Worm (Caenorhabditis elegans) whole organism, L2 larva: ENCODE data around the gene W02A2.8.
A peak's percentile ranks its signal among the peaks of the same experiment; 100 is the strongest.

Experiments used
- C34F6.9 ChIP-seq: fragments of 150-350 bp; optimal IDR thresholded peaks from 2 replicates; lab custom pipeline; 2014; ENCODE audit warnings: missing biosample characterization, missing genetic modification characterization
- F13H6.1 ChIP-seq: sonication (generic microtip); optimal IDR thresholded peaks from 2 replicates; lab custom pipeline; 2016; ENCODE audit warnings: missing genetic modification characterization, missing compliant biosample characterization
- R02D3.7 ChIP-seq: fragments of 150-350 bp; optimal IDR thresholded peaks from 2 replicates; lab custom pipeline; 2014; ENCODE audit warnings: missing biosample characterization, missing genetic modification characterization
- Y55F3AM.14 ChIP-seq: fragments of 200-800 bp; sonication (Bioruptor generic); optimal IDR thresholded peaks from 2 replicates; lab custom pipeline; 2018; ENCODE audit warnings: mild to moderate bottlenecking, missing genetic modification characterization, missing compliant biosample characterization
- ZK546.5 ChIP-seq: sonication (generic microtip); optimal IDR thresholded peaks from 2 replicates; lab custom pipeline; 2017; ENCODE audit warnings: missing biosample characterization, missing genetic modification characterization
- alr-1 ChIP-seq: fragments of 150-350 bp; optimal IDR thresholded peaks from 2 replicates; lab custom pipeline; 2014; ENCODE audit warnings: missing biosample characterization, missing genetic modification characterization
- ama-1 ChIP-seq: fragments of 150-350 bp; optimal IDR thresholded peaks from 2 replicates; lab custom pipeline; 2018; ENCODE audit warnings: inconsistent platforms
- blmp-1 ChIP-seq: sonication (generic microtip); optimal IDR thresholded peaks from 2 replicates; lab custom pipeline; 2017; ENCODE audit warnings: missing genetic modification characterization, mild to moderate bottlenecking, missing compliant biosample characterization, antibody characterized with exemption, moderate library complexity; ENCODE audit not compliant: insufficient read depth
- crh-2 ChIP-seq: sonication (generic microtip); optimal IDR thresholded peaks from 2 replicates; lab custom pipeline; 2017; ENCODE audit warnings: missing biosample characterization, missing genetic modification characterization
- dmd-4 ChIP-seq: sonication (generic microtip); optimal IDR thresholded peaks from 2 replicates; lab custom pipeline; 2017; ENCODE audit warnings: missing biosample characterization, missing genetic modification characterization
- elt-1 ChIP-seq: fragments of 150-350 bp; optimal IDR thresholded peaks from 2 replicates; lab custom pipeline; 2014; ENCODE audit warnings: missing biosample characterization, missing genetic modification characterization
- elt-3 ChIP-seq: sonication (generic microtip); optimal IDR thresholded peaks from 2 replicates; lab custom pipeline; 2017; ENCODE audit warnings: missing biosample characterization, missing genetic modification characterization
- fos-1 ChIP-seq: fragments of 150-350 bp; optimal IDR thresholded peaks from 2 replicates; lab custom pipeline; 2014; ENCODE audit warnings: missing biosample characterization, missing genetic modification characterization
- gmeb-1 ChIP-seq: fragments of 150-350 bp; optimal IDR thresholded peaks from 2 replicates; lab custom pipeline; 2014; ENCODE audit warnings: missing biosample characterization, missing genetic modification characterization
- lin-11 ChIP-seq: fragments of 150-350 bp; sonication (generic microtip); optimal IDR thresholded peaks from 2 replicates; lab custom pipeline; 2014; ENCODE audit warnings: missing biosample characterization, missing genetic modification characterization, inconsistent platforms, mixed read lengths
- lin-13 ChIP-seq: fragments of 150-350 bp; optimal IDR thresholded peaks from 2 replicates; lab custom pipeline; 2014; ENCODE audit warnings: missing biosample characterization, missing genetic modification reagents, missing genetic modification characterization
- lin-39 ChIP-seq: fragments of 150-350 bp; optimal IDR thresholded peaks from 2 replicates; lab custom pipeline; 2014; ENCODE audit warnings: missing biosample characterization, missing genetic modification reagents, missing genetic modification characterization
- mbf-1 ChIP-seq: sonication (generic microtip); optimal IDR thresholded peaks from 2 replicates; lab custom pipeline; 2017; ENCODE audit warnings: missing biosample characterization, missing genetic modification characterization
- mdl-1 ChIP-seq, 2 experiments: fragments of 150-350 bp in 1 of 2; sonication (generic microtip) in 1 of 2; optimal IDR thresholded peaks; 2 replicates each; lab custom pipeline; 2017; ENCODE audit warnings: missing biosample characterization in 2 of 2, missing genetic modification characterization in 2 of 2
- nhr-10 ChIP-seq: sonication (generic microtip); optimal IDR thresholded peaks from 2 replicates; lab custom pipeline; 2017; ENCODE audit warnings: missing biosample characterization, missing genetic modification characterization
- nhr-12 ChIP-seq: fragments of 150-350 bp; optimal IDR thresholded peaks from 2 replicates; lab custom pipeline; 2014; ENCODE audit warnings: missing biosample characterization, missing genetic modification characterization
- nhr-129 ChIP-seq: fragments of 150-350 bp; optimal IDR thresholded peaks from 2 replicates; lab custom pipeline; 2014; ENCODE audit warnings: missing biosample characterization, missing genetic modification characterization
- nhr-21 ChIP-seq: fragments of 150-350 bp; optimal IDR thresholded peaks from 2 replicates; lab custom pipeline; 2014; ENCODE audit warnings: missing biosample characterization, missing genetic modification characterization
- nhr-23 ChIP-seq: fragments of 150-350 bp; optimal IDR thresholded peaks from 2 replicates; lab custom pipeline; 2014; ENCODE audit warnings: missing biosample characterization, missing genetic modification reagents, missing genetic modification characterization
- nhr-237 ChIP-seq: fragments of 150-350 bp; optimal IDR thresholded peaks from 2 replicates; lab custom pipeline; 2014; ENCODE audit warnings: missing biosample characterization, missing genetic modification characterization
- nhr-25 ChIP-seq: fragments of 150-350 bp; sonication (generic microtip); optimal IDR thresholded peaks from 3 replicates; lab custom pipeline; 2014; ENCODE audit warnings: missing biosample characterization, missing genetic modification characterization
- nhr-6 ChIP-seq: fragments of 150-350 bp; optimal IDR thresholded peaks from 2 replicates; lab custom pipeline; 2014; ENCODE audit warnings: missing biosample characterization, missing genetic modification characterization
- peb-1 ChIP-seq: fragments of 150-350 bp; optimal IDR thresholded peaks from 2 replicates; lab custom pipeline; 2014; ENCODE audit warnings: missing biosample characterization, missing genetic modification characterization
- sem-4 ChIP-seq: fragments of 150-350 bp; optimal IDR thresholded peaks from 2 replicates; lab custom pipeline; 2014; ENCODE audit warnings: missing biosample characterization, missing genetic modification reagents, missing genetic modification characterization
- sma-3 ChIP-seq: sonication (generic microtip); optimal IDR thresholded peaks from 2 replicates; lab custom pipeline; 2016; ENCODE audit warnings: missing genetic modification reagents, missing genetic modification characterization, missing compliant biosample characterization
- sma-9 ChIP-seq, 2 experiments: fragments of 150-350 bp in 1 of 2; sonication (generic microtip) in 1 of 2; optimal IDR thresholded peaks; 2 replicates each; lab custom pipeline; 2014 to 2016; ENCODE audit warnings: missing genetic modification characterization in 2 of 2, mild to moderate bottlenecking in 1 of 2, missing biosample characterization in 1 of 2, missing compliant biosample characterization in 1 of 2, missing genetic modification reagents in 1 of 2, moderate library complexity in 1 of 2
- unc-39 ChIP-seq: fragments of 150-350 bp; optimal IDR thresholded peaks from 2 replicates; lab custom pipeline; 2014; ENCODE audit warnings: missing biosample characterization, missing genetic modification characterization
- zag-1 ChIP-seq: fragments of 150-350 bp; optimal IDR thresholded peaks from 2 replicates; lab custom pipeline; 2014; ENCODE audit warnings: missing biosample characterization, missing genetic modification characterization
- ztf-1 ChIP-seq: fragments of 200-800 bp; sonication (Bioruptor generic); conservative IDR thresholded peaks from 2 replicates; pipeline ENCODE4 v1.3.6; 2022; ENCODE audit warnings: missing genetic modification characterization, missing compliant biosample characterization
- ztf-11 ChIP-seq: sonication (generic microtip); optimal IDR thresholded peaks from 2 replicates; lab custom pipeline; 2017; ENCODE audit warnings: missing biosample characterization, missing genetic modification characterization
- ztf-4 ChIP-seq: fragments of 150-350 bp; optimal IDR thresholded peaks from 2 replicates; lab custom pipeline; 2014; ENCODE audit warnings: missing biosample characterization, missing genetic modification characterization

Gene W02A2.8

DNA sequence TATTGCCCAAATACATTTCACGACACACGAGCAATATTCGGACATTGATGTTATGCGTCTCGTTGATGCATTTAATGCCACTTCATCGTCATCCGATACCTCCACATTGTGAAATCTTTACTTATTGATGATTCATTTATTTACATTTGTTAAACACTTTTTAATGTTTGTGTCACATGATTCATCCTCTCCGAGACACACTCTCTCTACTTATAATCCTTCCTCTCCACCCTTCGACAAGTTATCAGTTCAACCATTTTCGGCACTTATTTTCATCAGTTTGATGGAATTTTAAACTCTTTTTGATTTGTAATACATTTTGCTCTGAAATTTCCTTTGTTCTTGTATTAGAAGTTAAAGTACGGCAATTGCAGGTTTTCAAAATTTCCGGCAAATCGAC is 12.3 kb downstream of the W02A2.8 start (continued):
- TF ChIP-seq nhr-237 (tag; lab: Kevin White, UChicago), result no peak
- TF ChIP-seq nhr-6 (tag; lab: Kevin White, UChicago), result no peak
- TF ChIP-seq C34F6.9 (tag; lab: Kevin White, UChicago), result no peak
- no peak for TF ChIP-seq zag-1 (tag; lab: Kevin White, UChicago)
- no peak for TF ChIP-seq mdl-1 (tag; optimal IDR thresholded peaks at IDR 0.05; lab: Kevin White, UChicago)
- TF ChIP-seq ZK546.5 (tag; lab: Kevin White, UChicago), result no peak
- no peak for TF ChIP-seq elt-3 (tag; lab: Kevin White, UChicago)
- no peak for TF ChIP-seq unc-39 (tag; lab: Kevin White, UChicago)

- TF ChIP-seq Y55F3AM.14 (GFP tag; lab: Kevin White, UChicago), result no peak
- no peak for TF ChIP-seq nhr-129
- no peak for TF ChIP-seq crh-2 (tag; lab: Kevin White, UChicago)
- TF ChIP-seq sem-4 (tag; lab: Kevin White, UChicago), result no peak
- no peak for TF ChIP-seq ztf-1
- no peak for TF ChIP-seq R02D3.7 (tag; lab: Kevin White, UChicago)
- no peak for TF ChIP-seq ztf-11 (tag; lab: Kevin White, UChicago)
- TF ChIP-seq peb-1, result no peak
- no peak for TF ChIP-seq sma-3 (GFP tag; lab: Kevin White, UChicago)
- no peak for TF ChIP-seq nhr-6 (tag; lab: Kevin White, UChicago)
- no peak for TF ChIP-seq gmeb-1
- no peak for TF ChIP-seq dmd-4 (tag; lab: Kevin White, UChicago)
- no peak for TF ChIP-seq lin-39 (tag; lab: Kevin White, UChicago)
- TF ChIP-seq blmp-1 (tag; lab: Kevin White, UChicago), result no peak
- TF ChIP-seq nhr-10, result no peak
- no peak for TF ChIP-seq nhr-25 (tag; lab: Kevin White, UChicago)
- no peak for TF ChIP-seq mbf-1 (tag; lab: Kevin White, UChicago)
- no peak for TF ChIP-seq alr-1 (tag; lab: Kevin White, UChicago)
- TF ChIP-seq lin-11 (tag; lab: Kevin White, UChicago), result no peak
Observed at ce11 chrIV:13342555-13342954, 15.8 kb downstream of the W02A2.8 start, which contains the start of gene W02A2.5. Gene W02A2.5, plus strand, starts transcription at chrIV:13342855.

ce11 chrIV:13334287-13334686 is 24.1 kb downstream of the W02A2.8 start:
- TF ChIP-seq sma-9 (GFP tag; optimal IDR thresholded peaks at IDR 0.05; lab: Kevin White, UChicago) (peak; percentile 34), sma-9 (tag; optimal IDR thresholded peaks at IDR 0.05; lab: Kevin White, UChicago) (no peak), unc-39 (tag; lab: Kevin White, UChicago) (no peak), F13H6.1 (tag; lab: Kevin White, UChicago) (peak; percentile 23), lin-13 (no peak), fos-1 (tag; lab: Kevin White, UChicago) (peak; percentile 27), ztf-4 (tag; lab: Kevin White, UChicago) (no peak), nhr-129 (peak; percentile 53), ztf-1 (no peak)

- TF ChIP-seq R02D3.7 (tag; lab: Kevin White, UChicago) (no peak), sma-9 (GFP tag; optimal IDR thresholded peaks at IDR 0.05; lab: Kevin White, UChicago) (no peak), sma-9 (tag; optimal IDR thresholded peaks at IDR 0.05; lab: Kevin White, UChicago) (no peak), Y55F3AM.14 (GFP tag; lab: Kevin White, UChicago) (no peak), nhr-25 (tag; lab: Kevin White, UChicago) (no peak), elt-1 (no peak), mbf-1 (tag; lab: Kevin White, UChicago) (no peak), lin-13 (no peak), ztf-4 (tag; lab: Kevin White, UChicago) (no peak), sma-3 (GFP tag; lab: Kevin White, UChicago) (no peak)
Observed at ce11 chrIV:13331285-13331684, 27.1 kb downstream of the W02A2.8 start, which contains the start of gene pqn-74. Gene pqn-74, minus strand, starts transcription at chrIV:13331406.

DNA sequence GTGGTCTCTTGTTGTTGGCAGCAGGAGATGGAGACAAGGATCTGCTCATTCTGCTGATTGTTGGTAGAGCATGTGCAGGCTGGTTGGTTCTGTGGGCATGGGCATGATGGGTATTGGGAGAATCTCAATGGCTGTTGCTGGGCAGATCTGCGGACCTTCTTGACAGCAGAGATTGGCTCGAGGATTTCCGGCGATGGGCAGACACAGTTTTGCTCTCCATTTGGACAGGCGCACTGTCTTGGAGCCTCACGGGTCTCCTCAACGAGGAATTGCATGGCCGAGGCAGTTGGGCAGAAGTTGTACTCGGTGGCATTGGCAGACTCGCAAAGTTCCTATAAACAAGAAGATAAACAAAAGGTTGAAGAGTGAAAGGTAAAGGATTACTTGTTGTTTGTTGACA is 27.8 kb downstream of the W02A2.8 start:
- TF ChIP-seq nhr-21, result no peak
- TF ChIP-seq nhr-129, result no peak
- TF ChIP-seq nhr-12 (tag; lab: Kevin White, UChicago), result no peak
- no peak for TF ChIP-seq ztf-11 (tag; lab: Kevin White, UChicago)
- TF ChIP-seq ztf-4 (tag; lab: Kevin White, UChicago), result no peak
- no peak for TF ChIP-seq sma-3 (GFP tag; lab: Kevin White, UChicago)
- TF ChIP-seq nhr-23 (tag; lab: Kevin White, UChicago), result no peak
- TF ChIP-seq sma-9 (GFP tag; optimal IDR thresholded peaks at IDR 0.05; lab: Kevin White, UChicago), result no peak
- TF ChIP-seq sma-9 (tag; optimal IDR thresholded peaks at IDR 0.05; lab: Kevin White, UChicago), result no peak
- no peak for TF ChIP-seq nhr-237 (tag; lab: Kevin White, UChicago)
- TF ChIP-seq ama-1 (lab: Kevin White, UChicago), result no peak
- TF ChIP-seq elt-1, result no peak
- TF ChIP-seq blmp-1 (tag; lab: Kevin White, UChicago), result no peak
